Fruit fly (Drosophila melanogaster): ENCODE data around the gene CG17233.

Gene CG17233

dm6 chr3L:20195875-20196274 is 45.8 kb downstream of the CG17233 start:
- TF ChIP-seq br (GFP tag; optimal IDR thresholded peaks at IDR 0.05) (peak; percentile 19), foxo (GFP tag; optimal IDR thresholded peaks at IDR 0.05) (peak in 1 of 2 experiments; percentile 38), HLH106 (tag; optimal IDR thresholded peaks at IDR 0.05) (peak; percentile 55), tai (GFP tag; optimal IDR thresholded peaks at IDR 0.05) (no peak), OdsH (GFP tag; optimal IDR thresholded peaks at IDR 0.05) (peak; percentile 11), h (GFP tag; optimal IDR thresholded peaks at IDR 0.05) (peak; percentile 41), fru (GFP tag; optimal IDR thresholded peaks at IDR 0.05) (peak; percentile 59), usp (GFP tag; optimal IDR thresholded peaks at IDR 0.05) (no peak), CG9705 (GFP tag; optimal IDR thresholded peaks at IDR 0.05) (no peak), ey (GFP tag; optimal IDR thresholded peaks at IDR 0.05) (peak; percentile 53), rgr (GFP tag; optimal IDR thresholded peaks at IDR 0.05) (peak; percentile 34), woc (GFP tag; optimal IDR thresholded peaks at IDR 0.05) (peak; percentile 41), N (GFP tag; optimal IDR thresholded peaks at IDR 0.05) (no peak), Mio (GFP tag; optimal IDR thresholded peaks at IDR 0.05) (no peak)

DNA sequence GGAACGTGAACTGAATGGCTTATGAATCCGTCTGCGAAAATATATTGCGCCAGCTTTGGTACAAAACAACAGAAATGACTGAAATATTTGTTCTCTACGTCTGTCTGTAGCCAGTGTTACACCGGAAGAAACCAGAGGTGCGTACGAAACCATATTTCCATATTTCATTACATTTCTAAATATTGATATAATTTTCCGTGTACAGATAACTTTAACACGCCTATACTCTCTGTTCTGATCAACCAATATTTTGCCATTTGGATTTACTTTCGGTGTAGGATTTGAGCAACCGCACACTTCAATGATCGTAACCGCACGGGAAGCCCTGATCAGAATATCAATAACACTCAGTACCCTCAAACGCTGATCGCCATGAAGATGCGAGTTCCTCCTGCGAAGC is 47.0 kb downstream of the CG17233 start:
- no peak for TF ChIP-seq Abd-B (GFP tag; optimal IDR thresholded peaks at IDR 0.05)
- no peak for TF ChIP-seq sv (GFP tag; optimal IDR thresholded peaks at IDR 0.05)
- TF ChIP-seq N (GFP tag; optimal IDR thresholded peaks at IDR 0.05), result no peak
- TF ChIP-seq foxo (GFP tag; optimal IDR thresholded peaks at IDR 0.05), result peak in 1 of 2 experiments; percentile 77
- TF ChIP-seq usp (GFP tag; optimal IDR thresholded peaks at IDR 0.05), result no peak
- TF ChIP-seq OdsH (GFP tag; optimal IDR thresholded peaks at IDR 0.05), result peak; percentile 61
- TF ChIP-seq psq (GFP tag; optimal IDR thresholded peaks at IDR 0.05), result peak; percentile 41
- TF ChIP-seq Hr78 (GFP tag; optimal IDR thresholded peaks at IDR 0.05), result no peak
- TF ChIP-seq fru (GFP tag; optimal IDR thresholded peaks at IDR 0.05), result peak; percentile 67
- no peak for TF ChIP-seq Dif (GFP tag; optimal IDR thresholded peaks at IDR 0.05; ENCODE audit: partially characterized antibody)
- no peak for TF ChIP-seq Jra (GFP tag; optimal IDR thresholded peaks at IDR 0.05)
- TF ChIP-seq Hnf4 (GFP tag; optimal IDR thresholded peaks at IDR 0.05), result peak; percentile 64
- TF ChIP-seq jim (GFP tag; optimal IDR thresholded peaks at IDR 0.05), result no peak
- TF ChIP-seq dmrt93B (GFP tag; optimal IDR thresholded peaks at IDR 0.05), result peak; percentile 34
- TF ChIP-seq tai (GFP tag; optimal IDR thresholded peaks at IDR 0.05), result peak; percentile 29
- TF ChIP-seq pan (optimal IDR thresholded peaks at IDR 0.05), result no peak
- TF ChIP-seq Sp1 (GFP tag; optimal IDR thresholded peaks at IDR 0.05), result peak; percentile 60
- no peak for TF ChIP-seq CrebA (GFP tag; optimal IDR thresholded peaks at IDR 0.05; ENCODE audit: borderline replicate concordance)
- TF ChIP-seq h (GFP tag; optimal IDR thresholded peaks at IDR 0.05), result peak; percentile 79
- peak; percentile 60 for TF ChIP-seq ey (GFP tag; optimal IDR thresholded peaks at IDR 0.05)
- peak; percentile 36 for TF ChIP-seq sage (GFP tag; optimal IDR thresholded peaks at IDR 0.05)
- TF ChIP-seq Rel (GFP tag; optimal IDR thresholded peaks at IDR 0.05), result no peak
- TF ChIP-seq Rel (tag; optimal IDR thresholded peaks at IDR 0.05), result no peak
- peak; percentile 23 for TF ChIP-seq brk (GFP tag; optimal IDR thresholded peaks at IDR 0.05)
- TF ChIP-seq HLH106 (tag; optimal IDR thresholded peaks at IDR 0.05), result peak; percentile 71
- no peak for TF ChIP-seq Vsx2 (GFP tag; optimal IDR thresholded peaks at IDR 0.05; ENCODE audit: partially characterized antibody)
- peak; percentile 71 for TF ChIP-seq rgr (GFP tag; optimal IDR thresholded peaks at IDR 0.05)
- no peak for TF ChIP-seq Myc (optimal IDR thresholded peaks at IDR 0.05)
- TF ChIP-seq Hr83 (GFP tag; optimal IDR thresholded peaks at IDR 0.05; ENCODE audit: poor library complexity, severe bottlenecking), result no peak
- TF ChIP-seq CG9705 (GFP tag; optimal IDR thresholded peaks at IDR 0.05), result no peak
- no peak for TF ChIP-seq Mio (GFP tag; optimal IDR thresholded peaks at IDR 0.05)
- TF ChIP-seq CG32264 (GFP tag; optimal IDR thresholded peaks at IDR 0.05), result no peak
- no peak for TF ChIP-seq lola (GFP tag; optimal IDR thresholded peaks at IDR 0.05)
- no peak for TF ChIP-seq Dfd (GFP tag; optimal IDR thresholded peaks at IDR 0.05)
- no peak for TF ChIP-seq dsf (GFP tag; optimal IDR thresholded peaks at IDR 0.05; ENCODE audit: borderline replicate concordance)
- TF ChIP-seq GATAd (GFP tag; optimal IDR thresholded peaks at IDR 0.05), result no peak
- peak; percentile 43 for TF ChIP-seq woc (GFP tag; optimal IDR thresholded peaks at IDR 0.05)
- TF ChIP-seq br (GFP tag; optimal IDR thresholded peaks at IDR 0.05), result peak; percentile 66

- TF ChIP-seq lola (GFP tag; optimal IDR thresholded peaks at IDR 0.05) (no peak), h (GFP tag; optimal IDR thresholded peaks at IDR 0.05) (no peak), Dif (GFP tag; optimal IDR thresholded peaks at IDR 0.05; ENCODE audit: partially characterized antibody) (no peak), GATAd (GFP tag; optimal IDR thresholded peaks at IDR 0.05) (no peak), rgr (GFP tag; optimal IDR thresholded peaks at IDR 0.05) (no peak), jim (GFP tag; optimal IDR thresholded peaks at IDR 0.05) (no peak), dmrt93B (GFP tag; optimal IDR thresholded peaks at IDR 0.05) (no peak), foxo (GFP tag; optimal IDR thresholded peaks at IDR 0.05) (no peak), Sp1 (GFP tag; optimal IDR thresholded peaks at IDR 0.05) (no peak), Myc (optimal IDR thresholded peaks at IDR 0.05) (no peak), CG9705 (GFP tag; optimal IDR thresholded peaks at IDR 0.05) (no peak), Vsx2 (GFP tag; optimal IDR thresholded peaks at IDR 0.05; ENCODE audit: partially characterized antibody) (no peak), sage (GFP tag; optimal IDR thresholded peaks at IDR 0.05) (no peak), dsf (GFP tag; optimal IDR thresholded peaks at IDR 0.05; ENCODE audit: borderline replicate concordance) (no peak), Hr78 (GFP tag; optimal IDR thresholded peaks at IDR 0.05) (no peak), br (GFP tag; optimal IDR thresholded peaks at IDR 0.05) (no peak), ey (GFP tag; optimal IDR thresholded peaks at IDR 0.05) (no peak)
Observed at dm6 chr3L:20193748-20194058, 48.0 kb downstream of the CG17233 start.
